Worm (Caenorhabditis elegans): ENCODE measurements around the gene D1005.10.

DNA sequence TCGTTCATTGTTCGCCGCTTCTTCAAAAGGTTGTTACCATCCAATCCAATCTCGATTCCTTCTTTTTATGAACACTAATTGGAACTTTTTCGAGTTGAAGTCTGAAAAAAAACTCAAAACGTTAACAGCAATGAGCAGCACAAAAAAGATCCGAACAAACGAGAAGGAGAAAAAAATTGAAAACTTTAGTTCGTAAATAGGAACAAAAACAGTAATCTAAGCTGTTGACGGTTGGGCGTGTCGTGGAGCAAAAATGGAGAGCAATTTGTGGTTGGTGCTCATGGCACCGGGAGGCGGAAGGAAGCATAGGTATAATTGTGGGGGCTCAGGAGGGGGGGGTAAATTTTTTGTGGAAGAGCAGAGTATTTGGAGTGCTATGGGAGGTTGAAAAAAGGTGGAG lies 35.4 kb upstream of the D1005.10 start, which contains the start of gene toca-1:
- TF ChIP-seq nhr-76 (tag; optimal IDR thresholded peaks at IDR 0.05) (no peak), daf-12 (tag; optimal IDR thresholded peaks at IDR 0.05) (no peak), nhr-237 (tag; optimal IDR thresholded peaks at IDR 0.05) (no peak), egl-27 (tag; optimal IDR thresholded peaks at IDR 0.05) (no peak), nhr-11 (tag; optimal IDR thresholded peaks at IDR 0.05) (no peak), elt-2 (tag; optimal IDR thresholded peaks at IDR 0.05) (no peak), lin-39 (tag; optimal IDR thresholded peaks at IDR 0.05) (no peak), jun-1 (tag; optimal IDR thresholded peaks at IDR 0.05) (no peak), mdl-1 (tag; optimal IDR thresholded peaks at IDR 0.05) (no peak), pha-4 (tag; optimal IDR thresholded peaks at IDR 0.05) (no peak), pqm-1 (tag; optimal IDR thresholded peaks at IDR 0.05) (no peak), unc-62 (GFP tag; optimal IDR thresholded peaks at IDR 0.05) (no peak)
